Fruit fly (Drosophila melanogaster) whole organism, embryonic: ENCODE measurements around the gene CG7943.

ENCODE experiments used
- Ada2b ChIP-seq: fragments of 200-800 bp; sonication (Bioruptor generic); IDR thresholded peaks from 2 replicates; pipeline ENCODE4 v1.3.6; 2022; ENCODE audit warnings: missing biosample characterization, missing genetic modification characterization
- Bdp1 ChIP-seq: fragments of 200-800 bp; sonication (Bioruptor generic); optimal IDR thresholded peaks from 3 replicates; lab custom pipeline; 2016; ENCODE audit warnings: missing biosample characterization, missing genetic modification characterization
- CG10274 ChIP-seq: fragments of 200-800 bp; sonication (Bioruptor generic); optimal IDR thresholded peaks from 3 replicates; lab custom pipeline; 2017; ENCODE audit warnings: missing biosample characterization, mild to moderate bottlenecking, missing genetic modification characterization
- CG10959 ChIP-seq: fragments of 200-800 bp; sonication (Bioruptor generic); IDR thresholded peaks from 2 replicates; pipeline ENCODE4 v1.3.6; 2022; ENCODE audit warnings: missing biosample characterization, missing genetic modification characterization
- CG11085 ChIP-seq: fragments of 200-800 bp; sonication (Bioruptor generic); IDR thresholded peaks from 2 replicates; pipeline ENCODE4 v1.3.6; 2022; ENCODE audit warnings: missing biosample characterization, missing genetic modification characterization
- CG18599 ChIP-seq: fragments of 200-800 bp; sonication (Bioruptor generic); optimal IDR thresholded peaks from 3 replicates; lab custom pipeline; 2017; ENCODE audit warnings: missing biosample characterization, missing genetic modification characterization, mild to moderate bottlenecking, moderate library complexity, missing genetic modification reagents
- CG31365 ChIP-seq: fragments of 200-800 bp; sonication (Bioruptor generic); optimal IDR thresholded peaks from 2 replicates; lab custom pipeline; 2018; ENCODE audit warnings: missing biosample characterization, mild to moderate bottlenecking, missing genetic modification characterization
- CG32532 ChIP-seq: fragments of 200-800 bp; sonication (Bioruptor generic); IDR thresholded peaks from 2 replicates; pipeline ENCODE4 v1.3.6; 2022; ENCODE audit warnings: missing biosample characterization, missing genetic modification characterization
- CG32767 ChIP-seq: fragments of 200-800 bp; sonication (Bioruptor generic); IDR thresholded peaks from 2 replicates; pipeline ENCODE4 v1.3.6; 2022; ENCODE audit warnings: missing biosample characterization, missing genetic modification characterization
- CG3726 ChIP-seq: fragments of 200-800 bp; sonication (Bioruptor generic); IDR thresholded peaks from 3 replicates; pipeline ENCODE4, ENCODE4 v1.3.6; 2022; ENCODE audit warnings: missing biosample characterization, missing genetic modification characterization
- CG8281 ChIP-seq: fragments of 200-800 bp; sonication (Bioruptor generic); optimal IDR thresholded peaks from 2 replicates; lab custom pipeline; 2018; ENCODE audit warnings: missing biosample characterization, mild to moderate bottlenecking, missing genetic modification characterization, moderate library complexity
- CG9215 ChIP-seq: fragments of 200-800 bp; sonication (Bioruptor generic); IDR thresholded peaks from 2 replicates; pipeline ENCODE4 v1.3.6; 2022; ENCODE audit warnings: missing biosample characterization, missing genetic modification characterization
- CG9437 ChIP-seq: fragments of 200-800 bp; sonication (Bioruptor generic); optimal IDR thresholded peaks from 2 replicates; lab custom pipeline; 2018; ENCODE audit warnings: missing biosample characterization, mild to moderate bottlenecking, missing genetic modification characterization
- Dek ChIP-seq: fragments of 200-800 bp; sonication (Bioruptor generic); optimal IDR thresholded peaks from 3 replicates; lab custom pipeline; 2019; ENCODE audit warnings: missing biosample characterization, mild to moderate bottlenecking, missing genetic modification characterization, moderate library complexity
- Drgx ChIP-seq: fragments of 200-800 bp; sonication (Bioruptor generic); IDR thresholded peaks from 2 replicates; pipeline ENCODE4 v1.3.6; 2022; ENCODE audit warnings: missing biosample characterization, missing genetic modification characterization
- Ets65A ChIP-seq: fragments of 200-800 bp; sonication (Bioruptor generic); peaks from one replicate; lab custom pipeline; 2016; ENCODE audit warnings: missing biosample characterization, missing genetic modification characterization
- Fer1 ChIP-seq: fragments of 200-800 bp; sonication (Bioruptor generic); optimal IDR thresholded peaks from 2 replicates; lab custom pipeline; 2017; ENCODE audit warnings: missing biosample characterization, mild to moderate bottlenecking, missing genetic modification characterization
- Pdp1 ChIP-seq, 2 experiments: fragments of 200-800 bp; sonication (Bioruptor generic); optimal IDR thresholded peaks; 3 replicates each; lab custom pipeline; 2016; ENCODE audit warnings: missing biosample characterization in 2 of 2, missing genetic modification characterization in 2 of 2, mild to moderate bottlenecking in 1 of 2, moderate library complexity in 1 of 2
- Ptx1 ChIP-seq: fragments of 200-800 bp; sonication (Bioruptor generic); IDR thresholded peaks from 2 replicates; pipeline ENCODE4 v1.3.6; 2022; ENCODE audit warnings: missing biosample characterization, missing genetic modification characterization
- Rfx ChIP-seq: fragments of 200-800 bp; sonication (Bioruptor generic); IDR thresholded peaks from 2 replicates; pipeline ENCODE4 v1.3.6; 2022; ENCODE audit warnings: missing biosample characterization, missing genetic modification characterization
- Stat92E ChIP-seq, 3 experiments: fragments of >200 bp in 2 of 3; fragments of 200-800 bp in 1 of 3; sonication (Bioruptor generic) in 1 of 3; optimal IDR thresholded peaks; 2 replicates each; lab custom pipeline; 2017 to 2019; ENCODE audit warnings: missing biosample characterization in 3 of 3, missing genetic modification characterization in 3 of 3, mild to moderate bottlenecking in 1 of 3, moderate library complexity in 1 of 3
- Xrp1 ChIP-seq: fragments of 200-800 bp; sonication (Bioruptor generic); IDR thresholded peaks from 2 replicates; pipeline ENCODE4 v1.3.6; 2022; ENCODE audit warnings: missing biosample characterization, missing genetic modification characterization
- al ChIP-seq: fragments of 200-800 bp; sonication (Bioruptor generic); IDR thresholded peaks from 2 replicates; pipeline ENCODE4 v1.3.6; 2022; ENCODE audit warnings: missing biosample characterization, missing genetic modification characterization
- ase ChIP-seq: fragments of 200-800 bp; sonication (Bioruptor generic); IDR thresholded peaks from 3 replicates; pipeline ENCODE4 v1.3.6; 2022; ENCODE audit warnings: missing biosample characterization, missing genetic modification characterization
- bsh ChIP-seq, 2 experiments: fragments of 200-800 bp; sonication (Bioruptor generic); optimal IDR thresholded peaks; 2 replicates each; lab custom pipeline; 2017 to 2018; ENCODE audit warnings: mild to moderate bottlenecking in 2 of 2, missing biosample characterization in 2 of 2, missing genetic modification characterization in 2 of 2, moderate library complexity in 1 of 2
- cato ChIP-seq: fragments of 200-800 bp; sonication (Bioruptor generic); optimal IDR thresholded peaks from 2 replicates; lab custom pipeline; 2016; ENCODE audit warnings: missing biosample characterization, missing genetic modification characterization, borderline replicate concordance
- crol ChIP-seq: fragments of 200-800 bp; sonication (Bioruptor generic); IDR thresholded peaks from 2 replicates; pipeline ENCODE4 v1.3.6; 2022; ENCODE audit warnings: missing biosample characterization, missing genetic modification characterization
- dimm ChIP-seq: fragments of 200-800 bp; sonication (Bioruptor generic); IDR thresholded peaks from 2 replicates; pipeline ENCODE4 v1.3.6; 2022; ENCODE audit warnings: missing biosample characterization, missing genetic modification characterization
- dmrt99B ChIP-seq: fragments of 200-800 bp; sonication (Bioruptor generic); optimal IDR thresholded peaks from 2 replicates; lab custom pipeline; 2018; ENCODE audit warnings: missing biosample characterization, mild to moderate bottlenecking, missing genetic modification characterization, moderate library complexity
- dpn ChIP-seq, 2 experiments: fragments of 200-800 bp; sonication (Bioruptor generic); optimal IDR thresholded peaks; 3 replicates each; lab custom pipeline; 2016; ENCODE audit warnings: missing biosample characterization in 2 of 2, missing genetic modification characterization in 2 of 2
- grn ChIP-seq: fragments of 200-800 bp; sonication (Bioruptor generic); optimal IDR thresholded peaks from 3 replicates; lab custom pipeline; 2017; ENCODE audit warnings: missing biosample characterization, missing genetic modification characterization
- gsb ChIP-seq: fragments of 200-800 bp; sonication (Bioruptor generic); IDR thresholded peaks from 2 replicates; pipeline ENCODE4 v1.3.6; 2022; ENCODE audit warnings: missing biosample characterization, missing genetic modification characterization
- lab ChIP-seq: fragments of 200-800 bp; sonication (Bioruptor generic); optimal IDR thresholded peaks from 3 replicates; lab custom pipeline; 2017; ENCODE audit warnings: missing biosample characterization, missing genetic modification characterization, mild to moderate bottlenecking, moderate library complexity, missing genetic modification reagents
- lov ChIP-seq, 2 experiments: fragments of 200-800 bp in 1 of 2; fragments of >200 bp in 1 of 2; sonication (Bioruptor generic) in 1 of 2; IDR thresholded peaks in 1 of 2; optimal IDR thresholded peaks in 1 of 2; 2 replicates in 1 of 2; 3 replicates in 1 of 2; pipeline versions ENCODE4 v1.3.6 to Lab custom; 2017 to 2022; ENCODE audit warnings: missing biosample characterization in 1 of 2, missing genetic modification characterization in 1 of 2
- luna ChIP-seq: fragments of 200-800 bp; sonication (Bioruptor generic); optimal IDR thresholded peaks from 2 replicates; lab custom pipeline; 2016; ENCODE audit warnings: missing biosample characterization, missing genetic modification characterization
- mirr ChIP-seq: fragments of 200-800 bp; sonication (Bioruptor generic); optimal IDR thresholded peaks from 3 replicates; lab custom pipeline; 2018; ENCODE audit warnings: missing biosample characterization, mild to moderate bottlenecking, missing genetic modification characterization
- nerfin-1 ChIP-seq: fragments of 200-800 bp; sonication (Bioruptor generic); optimal IDR thresholded peaks from 3 replicates; lab custom pipeline; 2019; ENCODE audit warnings: missing biosample characterization, mild to moderate bottlenecking, missing genetic modification characterization, moderate library complexity
- nmo ChIP-seq: fragments of 200-800 bp; sonication (Bioruptor generic); optimal IDR thresholded peaks from 2 replicates; lab custom pipeline; 2018; ENCODE audit warnings: missing biosample characterization, mild to moderate bottlenecking, missing genetic modification characterization, moderate library complexity
- nom ChIP-seq: fragments of 200-800 bp; sonication (Bioruptor generic); optimal IDR thresholded peaks from 2 replicates; lab custom pipeline; 2017; ENCODE audit warnings: missing biosample characterization, missing genetic modification characterization, mild to moderate bottlenecking, moderate library complexity, missing genetic modification reagents
- row ChIP-seq: fragments of 200-800 bp; sonication (Bioruptor generic); IDR thresholded peaks from 3 replicates; pipeline ENCODE4 v1.3.6; 2022; ENCODE audit warnings: missing biosample characterization, missing genetic modification characterization
- sd ChIP-seq: fragments of 200-800 bp; sonication (Bioruptor generic); optimal IDR thresholded peaks from 3 replicates; lab custom pipeline; 2018; ENCODE audit warnings: missing biosample characterization, mild to moderate bottlenecking, missing genetic modification characterization, moderate library complexity
- sens ChIP-seq: fragments of 200-800 bp; sonication (Bioruptor generic); peaks from one replicate; lab custom pipeline; 2016; ENCODE audit warnings: missing biosample characterization, missing genetic modification characterization
- sug ChIP-seq: fragments of 200-800 bp; optimal IDR thresholded peaks from 2 replicates; lab custom pipeline; 2019; ENCODE audit warnings: missing biosample characterization, mild to moderate bottlenecking, missing genetic modification characterization, moderate library complexity
- tll ChIP-seq, 2 experiments: fragments of 200-800 bp in 1 of 2; fragments of >200 bp in 1 of 2; sonication (Bioruptor generic) in 1 of 2; optimal IDR thresholded peaks; 2 replicates each; lab custom pipeline; 2017 to 2019; ENCODE audit warnings: missing biosample characterization in 2 of 2, missing genetic modification characterization in 2 of 2, mild to moderate bottlenecking in 1 of 2, moderate library complexity in 1 of 2
- tna ChIP-seq: fragments of 200-800 bp; sonication (Bioruptor generic); IDR thresholded peaks from 2 replicates; pipeline ENCODE4 v1.3.6; 2022; ENCODE audit warnings: missing biosample characterization, missing genetic modification characterization; ENCODE audit not compliant: partially characterized antibody
- yki ChIP-seq: fragments of >200 bp; optimal IDR thresholded peaks from 3 replicates; lab custom pipeline; 2018
- zfh1 ChIP-seq: fragments of 200-800 bp; sonication (Bioruptor generic); IDR thresholded peaks from 3 replicates; pipeline ENCODE4 v1.3.6; 2022; ENCODE audit warnings: missing biosample characterization, missing genetic modification characterization

The CG7943 gene

DNA sequence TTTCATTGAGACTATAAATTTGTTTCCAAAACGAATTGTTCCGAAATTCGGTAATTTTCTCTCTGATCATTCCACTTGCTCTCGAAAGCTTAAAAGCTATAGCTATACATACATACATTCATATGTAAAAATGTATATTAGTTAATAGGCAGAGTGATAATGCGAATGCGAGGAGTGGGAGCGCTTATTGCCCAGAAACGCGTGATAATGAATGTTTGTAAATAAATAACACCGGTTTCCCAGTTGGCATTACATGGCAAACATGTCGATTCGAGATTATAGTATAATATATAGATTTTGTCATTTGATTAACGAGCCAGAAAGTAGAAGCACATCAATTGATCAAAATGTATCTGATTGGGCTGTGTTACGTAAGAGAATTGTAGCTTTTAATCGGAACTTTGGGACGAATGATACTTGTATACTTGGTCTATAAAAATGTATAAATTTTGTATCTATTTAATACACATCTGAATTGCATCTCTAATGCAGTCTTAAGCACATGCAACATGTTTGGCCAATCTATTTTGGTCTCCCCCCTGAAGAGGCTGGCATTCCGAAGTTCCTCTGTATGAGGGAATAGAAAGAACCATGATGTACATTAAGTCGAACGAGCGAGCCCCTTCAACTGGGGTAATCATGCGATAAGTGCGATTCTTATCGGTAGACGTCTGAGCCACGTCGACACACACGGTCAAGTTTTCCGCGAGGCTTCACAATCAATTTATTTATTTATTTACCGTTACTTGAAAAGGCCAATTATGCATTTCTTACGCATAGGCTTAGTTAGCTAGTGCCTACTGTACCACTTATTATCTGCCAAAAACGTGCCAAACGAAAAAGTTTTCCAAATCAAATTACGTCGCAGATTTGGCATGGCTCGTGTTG is 33.4 kb upstream of the CG7943 start (continued):
- TF ChIP-seq luna (no peak), CG31365 (no peak), mirr (peak; percentile 64), CG10274 (GFP tag; lab: Kevin White, UChicago) (peak; percentile 85), tll (GFP tag; optimal IDR thresholded peaks at IDR 0.05; lab: Kevin White, UChicago) (no peak), grn (GFP tag; lab: Kevin White, UChicago) (peak; percentile 71), gsb (GFP tag; lab: Robert Waterston, UW) (no peak), Dek (tag; lab: Kevin White, UChicago) (peak; percentile 20), CG32767 (GFP tag; lab: Robert Waterston, UW) (no peak), CG18599 (GFP tag; lab: Kevin White, UChicago) (peak; percentile 67), Xrp1 (0 out of 2 replicates have a peak, but pooled peaks have one; percentile 5), ase (GFP tag; lab: Robert Waterston, UW) (no peak), Ptx1 (GFP tag; lab: Robert Waterston, UW) (0 out of 2 replicates have a peak, but pooled peaks have one; percentile 32), CG9437 (no peak), dmrt99B (tag; lab: Kevin White, UChicago) (no peak), CG11085 (0 out of 2 replicates have a peak, but pooled peaks have one; percentile 39), sd (tag; lab: Kevin White, UChicago) (peak; percentile 39), Rfx (GFP tag; lab: Robert Waterston, UW) (peak; percentile 65), CG32532 (GFP tag; lab: Robert Waterston, UW) (peak; percentile 83), al (peak; percentile 36; the same call in 1 of the 2 replicates), row (GFP tag; lab: Robert Waterston, UW) (peak; percentile 49), CG3726 (GFP tag; lab: Robert Waterston, UW) (no peak), Bdp1 (GFP tag; lab: Kevin White, UChicago) (no peak), dpn (GFP tag; optimal IDR thresholded peaks at IDR 0.05; lab: Kevin White, UChicago) (peak in 1 of 2 experiments; percentile 19), crol (GFP tag; lab: Robert Waterston, UW) (no peak)

DNA sequence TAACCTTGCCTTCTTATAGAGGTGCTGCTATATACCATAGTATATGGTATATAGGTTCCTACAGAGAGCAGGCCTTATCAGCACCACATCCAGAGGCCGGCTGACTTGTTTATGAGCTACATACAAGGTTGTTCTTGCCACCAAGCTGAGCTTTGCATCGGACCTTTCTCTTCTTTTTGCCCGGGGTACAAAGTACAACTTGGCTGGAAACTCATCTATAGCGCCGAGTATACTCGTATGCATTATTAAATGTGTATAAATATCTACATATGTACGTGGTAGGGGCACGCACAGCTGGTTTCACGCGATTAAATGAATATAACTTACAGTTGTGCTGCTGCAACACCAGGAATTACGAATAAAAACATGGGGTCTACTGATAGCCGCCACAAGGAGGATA is 32.4 kb upstream of the CG7943 start:
- TF ChIP-seq dimm: no peak
- TF ChIP-seq Ets65A: peak; percentile 40
- peak; percentile 98 for TF ChIP-seq nom (GFP tag; lab: Kevin White, UChicago)
- peak; percentile 33 for TF ChIP-seq sens (GFP tag; lab: Kevin White, UChicago)
- peak; percentile 66 for TF ChIP-seq Drgx (GFP tag; lab: Robert Waterston, UW)
- TF ChIP-seq bsh (GFP tag; optimal IDR thresholded peaks at IDR 0.05; lab: Kevin White, UChicago): peak in 1 of 2 experiments; percentile 67

DNA sequence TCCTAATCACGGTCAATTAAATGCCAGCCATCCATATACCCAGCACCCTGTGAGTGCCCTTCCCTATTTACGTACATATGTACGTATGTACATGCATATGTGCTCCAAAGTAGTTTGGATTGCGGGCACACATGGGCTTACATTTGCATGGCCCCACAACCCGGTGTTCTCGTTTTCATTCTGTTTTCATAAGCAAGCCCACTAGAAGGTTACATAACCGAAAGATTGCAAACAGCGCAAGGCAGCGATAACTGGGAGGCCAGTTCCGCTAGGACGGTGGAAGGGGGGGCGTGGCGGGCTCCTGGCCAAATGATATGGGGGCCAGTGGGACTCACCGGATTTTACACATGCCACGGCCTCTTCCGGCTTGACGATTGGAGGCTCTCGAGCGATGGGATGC is 31.8 kb upstream of the CG7943 start:
- TF ChIP-seq zfh1: no peak
- TF ChIP-seq Pdp1 (GFP tag; optimal IDR thresholded peaks at IDR 0.05; lab: Kevin White, UChicago): peak in 1 of 2 experiments; percentile 91
- peak; percentile 31 for TF ChIP-seq sug (tag; lab: Kevin White, UChicago)
- TF ChIP-seq lab (GFP tag; lab: Kevin White, UChicago): no peak
- TF ChIP-seq cato (GFP tag; lab: Kevin White, UChicago): no peak
- TF ChIP-seq CG8281: no peak
- TF ChIP-seq yki (lab: Kevin White, UChicago): no peak
- no peak for TF ChIP-seq lov (optimal IDR thresholded peaks at IDR 0.05; lab: Kevin White, UChicago)
- no peak for TF ChIP-seq lov (GFP tag; IDR thresholded peaks at IDR 0.05; lab: Robert Waterston, UW)
- no peak for TF ChIP-seq nmo (GFP tag; lab: Kevin White, UChicago)
- no peak for TF ChIP-seq CG9215
- no peak for TF ChIP-seq Stat92E (GFP tag; optimal IDR thresholded peaks at IDR 0.05; lab: Kevin White, UChicago)
- TF ChIP-seq CG10959 (GFP tag; lab: Robert Waterston, UW): no peak
- no peak for TF ChIP-seq nerfin-1 (tag; lab: Kevin White, UChicago)
- TF ChIP-seq dmrt99B (tag; lab: Kevin White, UChicago): no peak
- TF ChIP-seq Fer1 (GFP tag; lab: Kevin White, UChicago): no peak
- no peak for TF ChIP-seq Rfx (GFP tag; lab: Robert Waterston, UW)
- no peak for TF ChIP-seq Ada2b (GFP tag; lab: Robert Waterston, UW)
- no peak for TF ChIP-seq tna (GFP tag; lab: Robert Waterston, UW)
